Worm (Caenorhabditis elegans): ENCODE data around the gene sid-1.

DNA sequence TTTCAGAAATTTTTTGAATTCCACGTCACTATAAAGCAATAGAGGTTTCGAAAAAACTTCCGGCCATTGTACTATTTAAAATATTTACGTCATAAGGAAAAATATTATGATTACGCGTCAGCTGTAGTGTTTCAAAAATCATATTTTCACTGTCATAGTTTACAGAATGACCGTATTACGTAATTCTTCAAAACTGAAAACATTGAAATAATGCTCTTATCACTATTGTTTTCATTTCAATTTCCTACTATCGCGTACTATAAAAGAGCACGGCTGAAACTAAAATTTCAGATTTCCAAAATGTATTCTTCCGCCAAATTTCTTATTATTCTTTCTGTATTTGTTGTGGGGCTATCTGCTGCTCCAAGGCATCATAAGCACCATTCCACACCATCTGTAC lies 24.8 kb downstream of the sid-1 start, which contains the start of gene F14F9.2:
- TF ChIP-seq T22C8.4 (GFP tag; IDR thresholded peaks at IDR 0.05) (no peak), ref-1 (GFP tag; conservative IDR thresholded peaks at IDR 0.05) (no peak), ztf-23 (GFP tag; IDR thresholded peaks at IDR 0.05) (no peak), flt-1 (GFP tag; IDR thresholded peaks at IDR 0.05) (no peak), ztf-29 (GFP tag; IDR thresholded peaks at IDR 0.05) (no peak), cog-1 (tag; optimal IDR thresholded peaks at IDR 0.05) (no peak), tab-1 (GFP tag; IDR thresholded peaks at IDR 0.05) (no peak)

Measured in whole organism, midembryonic.